Worm (Caenorhabditis elegans) whole organism, late embryonic: ENCODE data around the gene Y110A2AL.3.

Source experiments
- C38D4.7 ChIP-seq: fragments of 200-800 bp; sonication (Bioruptor generic); optimal IDR thresholded peaks from 2 replicates; lab custom pipeline; 2018; ENCODE audit warnings: mild to moderate bottlenecking, missing genetic modification characterization, moderate library complexity, missing compliant biosample characterization
- F13H6.1 ChIP-seq: sonication (generic microtip); optimal IDR thresholded peaks from 2 replicates; lab custom pipeline; 2016; ENCODE audit warnings: missing genetic modification characterization, missing compliant biosample characterization
- K09A11.1 ChIP-seq: sonication (generic microtip); optimal IDR thresholded peaks from 2 replicates; lab custom pipeline; 2017; ENCODE audit warnings: antibody characterized with exemption, mild to moderate bottlenecking, missing genetic modification characterization, missing compliant biosample characterization; ENCODE audit not compliant: insufficient read depth
- T23F11.4 ChIP-seq: fragments of 200-800 bp; sonication (Bioruptor generic); optimal IDR thresholded peaks from 2 replicates; lab custom pipeline; 2018; ENCODE audit warnings: mild to moderate bottlenecking, missing genetic modification characterization, missing compliant biosample characterization
- Y22D7AL.16 ChIP-seq: sonication (generic microtip); optimal IDR thresholded peaks from 2 replicates; lab custom pipeline; 2016; ENCODE audit warnings: missing genetic modification characterization, missing compliant biosample characterization
- ahr-1 ChIP-seq: sonication (generic microtip); optimal IDR thresholded peaks from 2 replicates; lab custom pipeline; 2016; ENCODE audit warnings: missing genetic modification characterization, missing compliant biosample characterization
- ceh-18 ChIP-seq: sonication (generic microtip); optimal IDR thresholded peaks from 2 replicates; lab custom pipeline; 2016; ENCODE audit warnings: missing genetic modification characterization, missing compliant biosample characterization
- ceh-22 ChIP-seq: sonication (generic microtip); optimal IDR thresholded peaks from 2 replicates; lab custom pipeline; 2017; ENCODE audit warnings: missing biosample characterization, missing genetic modification characterization
- ceh-30 ChIP-seq: fragments of 150-350 bp; optimal IDR thresholded peaks from 2 replicates; lab custom pipeline; 2014; ENCODE audit warnings: missing biosample characterization, missing genetic modification characterization
- ceh-31 ChIP-seq: sonication (generic microtip); optimal IDR thresholded peaks from 2 replicates; lab custom pipeline; 2016; ENCODE audit warnings: missing genetic modification characterization, missing compliant biosample characterization
- ceh-6 ChIP-seq: fragments of 200-800 bp; sonication (Bioruptor generic); optimal IDR thresholded peaks from 2 replicates; lab custom pipeline; 2018; ENCODE audit warnings: mild to moderate bottlenecking, missing genetic modification characterization, missing compliant biosample characterization
- dve-1 ChIP-seq: sonication (generic microtip); optimal IDR thresholded peaks from 2 replicates; lab custom pipeline; 2017; ENCODE audit warnings: antibody characterized with exemption, mild to moderate bottlenecking, missing genetic modification characterization, missing compliant biosample characterization
- elt-2 ChIP-seq: sonication (generic microtip); optimal IDR thresholded peaks from 2 replicates; lab custom pipeline; 2016; ENCODE audit warnings: missing genetic modification reagents, missing genetic modification characterization, missing compliant biosample characterization
- fax-1 ChIP-seq: sonication (generic microtip); optimal IDR thresholded peaks from 2 replicates; lab custom pipeline; 2016; ENCODE audit warnings: missing genotype, missing genetic modification characterization, missing compliant biosample characterization
- fkh-6 ChIP-seq: sonication (generic microtip); optimal IDR thresholded peaks from 2 replicates; lab custom pipeline; 2016; ENCODE audit warnings: missing genetic modification characterization, missing compliant biosample characterization
- hlh-13 ChIP-seq: fragments of 200-800 bp; sonication (Bioruptor generic); optimal IDR thresholded peaks from 2 replicates; lab custom pipeline; 2018; ENCODE audit warnings: mild to moderate bottlenecking, missing genetic modification characterization, missing compliant biosample characterization
- hlh-15 ChIP-seq: sonication (generic microtip); optimal IDR thresholded peaks from 2 replicates; lab custom pipeline; 2016; ENCODE audit warnings: missing genetic modification characterization, missing compliant biosample characterization
- hlh-6 ChIP-seq: sonication (generic microtip); optimal IDR thresholded peaks from 2 replicates; lab custom pipeline; 2016; ENCODE audit warnings: missing genotype, missing genetic modification characterization, missing compliant biosample characterization
- hlh-8 ChIP-seq: sonication (generic microtip); optimal IDR thresholded peaks from 2 replicates; lab custom pipeline; 2016; ENCODE audit warnings: missing genotype, missing genetic modification characterization, missing compliant biosample characterization
- madf-2 ChIP-seq: sonication (generic microtip); optimal IDR thresholded peaks from 2 replicates; lab custom pipeline; 2017; ENCODE audit warnings: missing genetic modification characterization, missing compliant biosample characterization
- mec-3 ChIP-seq: sonication (generic microtip); optimal IDR thresholded peaks from 2 replicates; lab custom pipeline; 2016; ENCODE audit warnings: borderline replicate concordance, missing genetic modification characterization, missing compliant biosample characterization
- nhr-232 ChIP-seq: sonication (generic microtip); optimal IDR thresholded peaks from 2 replicates; lab custom pipeline; 2016; ENCODE audit warnings: missing genetic modification characterization, missing compliant biosample characterization
- npax-4 ChIP-seq: sonication (generic microtip); optimal IDR thresholded peaks from 2 replicates; lab custom pipeline; 2016; ENCODE audit warnings: missing genetic modification characterization, missing compliant biosample characterization
- pat-9 ChIP-seq: fragments of 200-800 bp; sonication (Bioruptor generic); optimal IDR thresholded peaks from 2 replicates; lab custom pipeline; 2018; ENCODE audit warnings: mild to moderate bottlenecking, missing genetic modification characterization, moderate library complexity, missing compliant biosample characterization
- pqm-1 ChIP-seq: sonication (generic microtip); optimal IDR thresholded peaks from 2 replicates; lab custom pipeline; 2016; ENCODE audit warnings: missing genetic modification characterization, missing compliant biosample characterization
- rnt-1 ChIP-seq: sonication (generic microtip); optimal IDR thresholded peaks from 2 replicates; lab custom pipeline; 2016; ENCODE audit warnings: missing genetic modification characterization, missing compliant biosample characterization
- sdc-2 ChIP-seq: sonication (generic microtip); optimal IDR thresholded peaks from 2 replicates; lab custom pipeline; 2016; ENCODE audit warnings: missing genotype, missing genetic modification characterization, missing compliant biosample characterization
- tbx-2 ChIP-seq: sonication (generic microtip); optimal IDR thresholded peaks from 2 replicates; lab custom pipeline; 2016; ENCODE audit warnings: missing genetic modification characterization, missing compliant biosample characterization
- unc-3 ChIP-seq, 2 experiments: fragments of 200-800 bp in 1 of 2; sonication (Bioruptor generic) in 1 of 2; sonication (generic microtip) in 1 of 2; conservative IDR thresholded peaks in 1 of 2; optimal IDR thresholded peaks in 1 of 2; 2 replicates each; pipeline versions ENCODE4 v1.3.6 to Lab custom; 2016 to 2022; ENCODE audit warnings: missing compliant biosample characterization in 2 of 2, missing genetic modification characterization in 2 of 2, missing genetic modification reagents in 1 of 2
- unc-42 ChIP-seq: sonication (generic microtip); optimal IDR thresholded peaks from 2 replicates; lab custom pipeline; 2016; ENCODE audit warnings: missing genotype, missing genetic modification characterization, missing compliant biosample characterization
- unc-55 ChIP-seq: sonication (generic microtip); optimal IDR thresholded peaks from 2 replicates; lab custom pipeline; 2017; ENCODE audit warnings: missing biosample characterization, missing genetic modification reagents, missing genetic modification characterization
- unc-86 ChIP-seq: sonication (generic microtip); optimal IDR thresholded peaks from 2 replicates; lab custom pipeline; 2016; ENCODE audit warnings: missing genetic modification characterization, missing compliant biosample characterization
- zip-5 ChIP-seq: sonication (generic microtip); optimal IDR thresholded peaks from 2 replicates; lab custom pipeline; 2016; ENCODE audit warnings: missing genetic modification characterization, missing compliant biosample characterization
- ztf-16 ChIP-seq: sonication (generic microtip); optimal IDR thresholded peaks from 2 replicates; lab custom pipeline; 2017; ENCODE audit warnings: missing genetic modification characterization, missing compliant biosample characterization

The Y110A2AL.3 gene

ce11 chrII:2845674-2846073, 21.2 kb upstream of the Y110A2AL.3 start:
- TF ChIP-seq fax-1 (tag; lab: Kevin White, UChicago) (no peak), pat-9 (tag; lab: Kevin White, UChicago) (no peak), npax-4 (tag; lab: Kevin White, UChicago) (no peak), sdc-2 (tag; lab: Kevin White, UChicago) (no peak), ceh-30 (tag; lab: Kevin White, UChicago) (no peak), pqm-1 (no peak), elt-2 (no peak), tbx-2 (tag; lab: Kevin White, UChicago) (no peak), hlh-8 (tag; lab: Kevin White, UChicago) (no peak), nhr-232 (tag; lab: Kevin White, UChicago) (no peak), madf-2 (no peak), hlh-13 (GFP tag; lab: Kevin White, UChicago) (no peak), F13H6.1 (tag; lab: Kevin White, UChicago) (no peak)

ce11 chrII:2846552-2846951, 20.3 kb upstream of the Y110A2AL.3 start:
- TF ChIP-seq fkh-6 (tag; lab: Kevin White, UChicago) (no peak), dve-1 (peak; percentile 94), ceh-22 (no peak)

ce11 chrII:2852493-2852892, 14.4 kb upstream of the Y110A2AL.3 start, which contains the start of gene ptc-3:
Gene ptc-3 (minus strand): TSS chrII:2852593.
- TF ChIP-seq npax-4 (tag; lab: Kevin White, UChicago) (no peak), ceh-6 (GFP tag; lab: Kevin White, UChicago) (no peak), zip-5 (tag; lab: Kevin White, UChicago) (no peak), K09A11.1 (tag; lab: Kevin White, UChicago) (no peak), ceh-18 (tag; lab: Kevin White, UChicago) (no peak), unc-42 (tag; lab: Kevin White, UChicago) (no peak)

- TF ChIP-seq hlh-15 (no peak), T23F11.4 (GFP tag; lab: Kevin White, UChicago) (no peak), pqm-1 (no peak), rnt-1 (tag; lab: Kevin White, UChicago) (no peak), unc-42 (tag; lab: Kevin White, UChicago) (no peak), ahr-1 (tag; lab: Kevin White, UChicago) (no peak), Y22D7AL.16 (tag; lab: Kevin White, UChicago) (no peak), C38D4.7 (GFP tag; lab: Kevin White, UChicago) (no peak), unc-55 (no peak)
Observed at ce11 chrII:2853767-2854166, 13.1 kb upstream of the Y110A2AL.3 start.

- TF ChIP-seq unc-3 (GFP tag; conservative IDR thresholded peaks at IDR 0.05; lab: Robert Waterston, UW) (no peak), unc-3 (tag; optimal IDR thresholded peaks at IDR 0.05; lab: Kevin White, UChicago) (no peak), ztf-16 (tag; lab: Kevin White, UChicago) (no peak), fkh-6 (tag; lab: Kevin White, UChicago) (no peak), mec-3 (tag; lab: Kevin White, UChicago) (no peak), hlh-8 (tag; lab: Kevin White, UChicago) (no peak), ceh-31 (tag; lab: Kevin White, UChicago) (peak; percentile 41), hlh-6 (tag; lab: Kevin White, UChicago) (peak; percentile 11), unc-86 (tag; lab: Kevin White, UChicago) (no peak)
- TF ChIP-seq, all 69 proteins: peak for 2
Observed at ce11 chrII:2854794-2855193, 12.1 kb upstream of the Y110A2AL.3 start.
